Fruit fly (Drosophila melanogaster): ENCODE data around the gene Gal.

Gene Gal

dm6 chr2L:6028712-6029111 lies 22.1 kb upstream of the Gal start (continued):
- TF ChIP-seq NC2α (GFP tag; optimal IDR thresholded peaks at IDR 0.05) (no peak), hkb (optimal IDR thresholded peaks at IDR 0.05) (no peak), hkb (GFP tag; IDR thresholded peaks at IDR 0.05) (peak; percentile 61; the same call in 1 of the 2 replicates), esg (GFP tag; conservative IDR thresholded peaks at IDR 0.05) (peak; percentile 34; the same call in 1 of the 2 replicates), ase (GFP tag; IDR thresholded peaks at IDR 0.05) (no peak), Ets65A (GFP tag) (peak; percentile 83), odd (GFP tag; optimal IDR thresholded peaks at IDR 0.05) (no peak), CG34224 (GFP tag; IDR thresholded peaks at IDR 0.05; ENCODE audit: partially characterized antibody) (no peak), chif (GFP tag; optimal IDR thresholded peaks at IDR 0.05) (peak in 1 of 2 experiments; percentile 4), dimm (GFP tag; IDR thresholded peaks at IDR 0.05) (0 out of 2 replicates have a peak, but pooled peaks have one; percentile 35), CG9215 (GFP tag; IDR thresholded peaks at IDR 0.05) (no peak), Hmr (GFP tag; optimal IDR thresholded peaks at IDR 0.05) (peak; percentile 12), ewg (GFP tag; optimal IDR thresholded peaks at IDR 0.05) (no peak), ken (GFP tag; IDR thresholded peaks at IDR 0.05) (peak; percentile 53; the same call in 1 of the 3 replicates), emc (GFP tag; optimal IDR thresholded peaks at IDR 0.05) (no peak), gro (GFP tag; optimal IDR thresholded peaks at IDR 0.05) (no peak), CG10366 (GFP tag; IDR thresholded peaks at IDR 0.05) (peak; percentile 32; the same call in 1 of the 2 replicates), ATbp (GFP tag; optimal IDR thresholded peaks at IDR 0.05) (peak; percentile 33), Stat92E (GFP tag; optimal IDR thresholded peaks at IDR 0.05) (no peak), lab (GFP tag; optimal IDR thresholded peaks at IDR 0.05) (peak; percentile 17), CG14014 (GFP tag; IDR thresholded peaks at IDR 0.05) (0 out of 2 replicates have a peak, but pooled peaks have one; percentile 44), CG4617 (GFP tag; optimal IDR thresholded peaks at IDR 0.05; ENCODE audit: borderline replicate concordance) (no peak), CG2889 (GFP tag; IDR thresholded peaks at IDR 0.05) (0 out of 3 replicates have a peak, but pooled peaks have one; percentile 13), Drgx (GFP tag; IDR thresholded peaks at IDR 0.05) (0 out of 2 replicates have a peak, but pooled peaks have one; percentile 9), Gug (GFP tag; IDR thresholded peaks at IDR 0.05) (no peak), slbo (GFP tag; IDR thresholded peaks at IDR 0.05) (0 out of 2 replicates have a peak, but pooled peaks have one; percentile 35), Ptx1 (GFP tag; IDR thresholded peaks at IDR 0.05) (peak; percentile 43; the same call in 1 of the 2 replicates), sisA (GFP tag; IDR thresholded peaks at IDR 0.05) (peak; percentile 49), CG4282 (GFP tag; optimal IDR thresholded peaks at IDR 0.05) (no peak), CG2120 (GFP tag; optimal IDR thresholded peaks at IDR 0.05) (peak; percentile 25), CG8089 (GFP tag; optimal IDR thresholded peaks at IDR 0.05) (no peak), sens (GFP tag) (peak; percentile 79), BtbVII (GFP tag; optimal IDR thresholded peaks at IDR 0.05) (no peak), CG6854 (GFP tag; optimal IDR thresholded peaks at IDR 0.05) (no peak), prd (optimal IDR thresholded peaks at IDR 0.05) (no peak), prd (GFP tag; IDR thresholded peaks at IDR 0.05) (peak; percentile 33; the same call in 1 of the 3 replicates), CG8281 (tag; optimal IDR thresholded peaks at IDR 0.05) (no peak), CG9797 (GFP tag; optimal IDR thresholded peaks at IDR 0.05) (no peak), pnt (GFP tag; optimal IDR thresholded peaks at IDR 0.05) (no peak), fd96Cb (tag; optimal IDR thresholded peaks at IDR 0.05) (peak; percentile 11), Med (GFP tag) (peak; percentile 70), CG8388 (GFP tag; optimal IDR thresholded peaks at IDR 0.05) (peak; percentile 3), ind (GFP tag; optimal IDR thresholded peaks at IDR 0.05) (peak; percentile 6), Optix (GFP tag; IDR thresholded peaks at IDR 0.05) (0 out of 3 replicates have a peak, but pooled peaks have one; percentile 7), Ada2b (GFP tag; IDR thresholded peaks at IDR 0.05) (peak; percentile 34), CG12391 (tag; optimal IDR thresholded peaks at IDR 0.05) (peak; percentile 23), dm (GFP tag; optimal IDR thresholded peaks at IDR 0.05) (no peak), CG14441 (GFP tag; IDR thresholded peaks at IDR 0.05) (no peak), vvl (GFP tag; IDR thresholded peaks at IDR 0.05) (peak; percentile 64; the same call in 1 of the 2 replicates), sqz (GFP tag; optimal IDR thresholded peaks at IDR 0.05) (no peak), ci (GFP tag; IDR thresholded peaks at IDR 0.05) (peak; percentile 73), zfh1 (GFP tag; IDR thresholded peaks at IDR 0.05) (peak; percentile 37; the same call in 1 of the 3 replicates)

All from whole organism, embryonic.